Fruit fly (Drosophila melanogaster) whole organism, embryonic: ENCODE measurements around the gene BTBD9.

ENCODE experiments used
- ATbp ChIP-seq: fragments of 200-800 bp; sonication (Bioruptor generic); optimal IDR thresholded peaks from 2 replicates; lab custom pipeline; 2017; ENCODE audit warnings: missing biosample characterization, mild to moderate bottlenecking, missing genetic modification characterization, missing genetic modification reagents
- Atf6 ChIP-seq: fragments of 200-800 bp; sonication (Bioruptor generic); IDR thresholded peaks from 2 replicates; pipeline ENCODE4 v1.3.6; 2022; ENCODE audit warnings: missing biosample characterization, missing genetic modification characterization
- Bgb ChIP-seq: fragments of 200-800 bp; sonication (Bioruptor generic); IDR thresholded peaks from 2 replicates; pipeline ENCODE4 v1.3.6; 2022; ENCODE audit warnings: missing biosample characterization, missing genetic modification characterization; ENCODE audit not compliant: partially characterized antibody
- Blimp-1 ChIP-seq: fragments of 200-800 bp; sonication (Bioruptor generic); optimal IDR thresholded peaks from 3 replicates; lab custom pipeline; 2018; ENCODE audit warnings: missing biosample characterization, missing genetic modification characterization, mild to moderate bottlenecking, moderate library complexity, missing genetic modification reagents
- Bteb2 ChIP-seq: fragments of 200-800 bp; sonication (Bioruptor generic); optimal IDR thresholded peaks from 2 replicates; lab custom pipeline; 2016; ENCODE audit warnings: missing biosample characterization, missing genetic modification characterization
- CG14014 ChIP-seq: fragments of 200-800 bp; sonication (Bioruptor generic); IDR thresholded peaks from 2 replicates; pipeline ENCODE4 v1.3.6; 2022; ENCODE audit warnings: missing biosample characterization, missing genetic modification characterization
- CG14710 ChIP-seq: fragments of 200-800 bp; sonication (Bioruptor generic); optimal IDR thresholded peaks from 3 replicates; lab custom pipeline; 2019; ENCODE audit warnings: missing biosample characterization, mild to moderate bottlenecking, missing genetic modification characterization, moderate library complexity
- CG15011 ChIP-seq: fragments of 200-800 bp; sonication (Bioruptor generic); optimal IDR thresholded peaks from 3 replicates; lab custom pipeline; 2018; ENCODE audit warnings: missing biosample characterization, mild to moderate bottlenecking, missing genetic modification characterization
- CG17385 ChIP-seq: fragments of 200-800 bp; sonication (Bioruptor generic); optimal IDR thresholded peaks from 3 replicates; lab custom pipeline; 2018; ENCODE audit warnings: missing biosample characterization, mild to moderate bottlenecking, missing genetic modification characterization
- CG17802 ChIP-seq: fragments of 200-800 bp; sonication (Bioruptor generic); optimal IDR thresholded peaks from 2 replicates; lab custom pipeline; 2018; ENCODE audit warnings: missing biosample characterization, mild to moderate bottlenecking, missing genetic modification characterization, moderate library complexity
- CG18262 ChIP-seq: fragments of 200-800 bp; optimal IDR thresholded peaks from 3 replicates; lab custom pipeline; 2019; ENCODE audit warnings: missing biosample characterization, mild to moderate bottlenecking, missing genetic modification characterization, moderate library complexity
- CG1832 ChIP-seq: fragments of 200-800 bp; sonication (Bioruptor generic); optimal IDR thresholded peaks from 2 replicates; lab custom pipeline; 2017; ENCODE audit warnings: missing biosample characterization, mild to moderate bottlenecking, missing genetic modification characterization, inconsistent platforms
- CG2116 ChIP-seq: fragments of 200-800 bp; sonication (Bioruptor generic); optimal IDR thresholded peaks from 3 replicates; lab custom pipeline; 2018; ENCODE audit warnings: missing biosample characterization, mild to moderate bottlenecking, missing genetic modification characterization
- CG2678 ChIP-seq: fragments of 200-800 bp; sonication (Bioruptor generic); optimal IDR thresholded peaks from 3 replicates; lab custom pipeline; 2019; ENCODE audit warnings: missing biosample characterization, mild to moderate bottlenecking, missing genetic modification characterization, moderate library complexity
- CG30431 ChIP-seq: fragments of 200-800 bp; sonication (Bioruptor generic); optimal IDR thresholded peaks from 2 replicates; lab custom pipeline; 2017; ENCODE audit warnings: missing biosample characterization, missing genetic modification characterization
- CG3163 ChIP-seq: fragments of 200-800 bp; sonication (Bioruptor generic); optimal IDR thresholded peaks from 3 replicates; lab custom pipeline; 2016; ENCODE audit warnings: missing biosample characterization, missing genetic modification characterization
- CG32767 ChIP-seq: fragments of 200-800 bp; sonication (Bioruptor generic); IDR thresholded peaks from 2 replicates; pipeline ENCODE4 v1.3.6; 2022; ENCODE audit warnings: missing biosample characterization, missing genetic modification characterization
- CG4282 ChIP-seq: fragments of 200-800 bp; sonication (Bioruptor generic); optimal IDR thresholded peaks from 2 replicates; lab custom pipeline; 2016; ENCODE audit warnings: missing biosample characterization, missing genetic modification characterization
- CG6254 ChIP-seq: fragments of 200-800 bp; sonication (Bioruptor generic); optimal IDR thresholded peaks from 3 replicates; lab custom pipeline; 2017; ENCODE audit warnings: mild to moderate bottlenecking, missing biosample characterization, missing genetic modification reagents, missing genetic modification characterization
- CG6813 ChIP-seq: fragments of 200-800 bp; sonication (Bioruptor generic); optimal IDR thresholded peaks from 2 replicates; lab custom pipeline; 2017; ENCODE audit warnings: missing biosample characterization, missing genetic modification characterization, mild to moderate bottlenecking, moderate library complexity, missing genetic modification reagents
- CG7745 ChIP-seq: fragments of 200-800 bp; sonication (Bioruptor generic); optimal IDR thresholded peaks from 2 replicates; lab custom pipeline; 2018; ENCODE audit warnings: missing biosample characterization, mild to moderate bottlenecking, missing genetic modification characterization, moderate library complexity
- CG9727 ChIP-seq: fragments of 200-800 bp; sonication (Bioruptor generic); optimal IDR thresholded peaks from 3 replicates; lab custom pipeline; 2017; ENCODE audit warnings: missing biosample characterization, mild to moderate bottlenecking, missing genetic modification characterization
- D ChIP-seq, 2 experiments: fragments of 200-800 bp in 1 of 2; fragments of >200 bp in 1 of 2; sonication (Bioruptor generic) in 1 of 2; optimal IDR thresholded peaks; 2 replicates in 1 of 2; 3 replicates in 1 of 2; lab custom pipeline; 2017; ENCODE audit warnings: mild to moderate bottlenecking in 1 of 2, missing biosample characterization in 1 of 2, missing genetic modification characterization in 1 of 2, missing genetic modification reagents in 1 of 2
- Dp ChIP-seq: fragments of 200-800 bp; sonication (Bioruptor generic); optimal IDR thresholded peaks from 2 replicates; lab custom pipeline; 2018; ENCODE audit warnings: missing biosample characterization, mild to moderate bottlenecking, missing genetic modification characterization, moderate library complexity
- Fer2 ChIP-seq: fragments of 200-800 bp; sonication (Bioruptor generic); optimal IDR thresholded peaks from 2 replicates; lab custom pipeline; 2018; ENCODE audit warnings: missing biosample characterization, mild to moderate bottlenecking, missing genetic modification characterization, moderate library complexity
- Lpt ChIP-seq: fragments of >200 bp; optimal IDR thresholded peaks from 2 replicates; lab custom pipeline; 2018; ENCODE audit warnings: missing biosample characterization, missing genetic modification characterization
- Myb ChIP-seq: fragments of 200-800 bp; sonication (Bioruptor generic); optimal IDR thresholded peaks from 2 replicates; lab custom pipeline; 2016; ENCODE audit warnings: missing biosample characterization, missing genetic modification characterization
- Rfx ChIP-seq: fragments of 200-800 bp; sonication (Bioruptor generic); IDR thresholded peaks from 2 replicates; pipeline ENCODE4 v1.3.6; 2022; ENCODE audit warnings: missing biosample characterization, missing genetic modification characterization
- Sox102F ChIP-seq: fragments of 200-800 bp; sonication (Bioruptor generic); optimal IDR thresholded peaks from 2 replicates; lab custom pipeline; 2018; ENCODE audit warnings: missing biosample characterization, mild to moderate bottlenecking, missing genetic modification characterization, moderate library complexity
- Taf1 ChIP-seq: fragments of 200-800 bp; sonication (Bioruptor generic); IDR thresholded peaks from 2 replicates; pipeline ENCODE4 v1.3.6; 2022; ENCODE audit warnings: missing biosample characterization, missing genetic modification characterization
- ato ChIP-seq: fragments of 200-800 bp; sonication (Bioruptor generic); IDR thresholded peaks from 2 replicates; pipeline ENCODE4 v1.3.6; 2022; ENCODE audit warnings: missing biosample characterization, missing genetic modification characterization; ENCODE audit not compliant: partially characterized antibody
- bcd ChIP-seq: fragments of 200-800 bp; sonication (Bioruptor generic); optimal IDR thresholded peaks from 2 replicates; lab custom pipeline; 2017; ENCODE audit warnings: missing biosample characterization, mild to moderate bottlenecking, missing genetic modification characterization
- crol ChIP-seq: fragments of 200-800 bp; sonication (Bioruptor generic); IDR thresholded peaks from 2 replicates; pipeline ENCODE4 v1.3.6; 2022; ENCODE audit warnings: missing biosample characterization, missing genetic modification characterization
- dati ChIP-seq: fragments of 200-800 bp; sonication (Bioruptor generic); IDR thresholded peaks from 2 replicates; pipeline ENCODE4 v1.3.6; 2022; ENCODE audit warnings: missing biosample characterization, missing genetic modification characterization
- dm ChIP-seq: fragments of 200-800 bp; sonication (Bioruptor generic); optimal IDR thresholded peaks from 3 replicates; lab custom pipeline; 2016; ENCODE audit warnings: missing biosample characterization, missing genetic modification characterization
- dmrt11E ChIP-seq: fragments of 200-800 bp; sonication (Bioruptor generic); optimal IDR thresholded peaks from 3 replicates; lab custom pipeline; 2018; ENCODE audit warnings: missing biosample characterization, mild to moderate bottlenecking, missing genetic modification characterization, moderate library complexity
- dysf ChIP-seq: fragments of 200-800 bp; sonication (Bioruptor generic); IDR thresholded peaks from 3 replicates; pipeline ENCODE4 v1.3.6; 2022; ENCODE audit warnings: missing biosample characterization, missing genetic modification characterization
- grn ChIP-seq: fragments of 200-800 bp; sonication (Bioruptor generic); optimal IDR thresholded peaks from 3 replicates; lab custom pipeline; 2017; ENCODE audit warnings: missing biosample characterization, missing genetic modification characterization
- inv ChIP-seq: fragments of 200-800 bp; sonication (Bioruptor generic); IDR thresholded peaks from 2 replicates; pipeline ENCODE4 v1.3.6; 2022; ENCODE audit warnings: missing biosample characterization, missing genetic modification characterization; ENCODE audit not compliant: partially characterized antibody
- onecut ChIP-seq: fragments of 200-800 bp; sonication (Bioruptor generic); IDR thresholded peaks from 2 replicates; pipeline ENCODE4 v1.3.6; 2022; ENCODE audit warnings: missing biosample characterization, missing genetic modification characterization
- org-1 ChIP-seq: fragments of 200-800 bp; sonication (Bioruptor generic); optimal IDR thresholded peaks from 2 replicates; lab custom pipeline; 2017; ENCODE audit warnings: missing biosample characterization, missing genetic modification characterization
- otp ChIP-seq: fragments of 200-800 bp; sonication (Bioruptor generic); IDR thresholded peaks from 3 replicates; pipeline ENCODE4, ENCODE4 v1.3.6; 2022; ENCODE audit warnings: missing biosample characterization, missing genetic modification characterization
- phol ChIP-seq: fragments of 200-800 bp; sonication (Bioruptor generic); optimal IDR thresholded peaks from 3 replicates; lab custom pipeline; 2018; ENCODE audit warnings: missing biosample characterization, mild to moderate bottlenecking, missing genetic modification characterization, moderate library complexity
- pum ChIP-seq: fragments of 200-800 bp; sonication (Bioruptor generic); optimal IDR thresholded peaks from 2 replicates; lab custom pipeline; 2016; ENCODE audit warnings: missing biosample characterization, missing genetic modification characterization
- pzg ChIP-seq: fragments of 200-800 bp; sonication (Bioruptor generic); optimal IDR thresholded peaks from 3 replicates; lab custom pipeline; 2018; ENCODE audit warnings: missing biosample characterization, mild to moderate bottlenecking, missing genetic modification characterization, moderate library complexity
- sens ChIP-seq: fragments of 200-800 bp; sonication (Bioruptor generic); peaks from one replicate; lab custom pipeline; 2016; ENCODE audit warnings: missing biosample characterization, missing genetic modification characterization
- slbo ChIP-seq: fragments of 200-800 bp; sonication (Bioruptor generic); IDR thresholded peaks from 2 replicates; pipeline ENCODE4 v1.3.6; 2022; ENCODE audit warnings: missing biosample characterization, missing genetic modification characterization
- tin ChIP-seq: fragments of 200-800 bp; sonication (Bioruptor generic); optimal IDR thresholded peaks from 3 replicates; lab custom pipeline; 2016; ENCODE audit warnings: missing biosample characterization, missing genetic modification characterization
- zf30C ChIP-seq: fragments of 200-800 bp; sonication (Bioruptor generic); optimal IDR thresholded peaks from 3 replicates; lab custom pipeline; 2018; ENCODE audit warnings: missing biosample characterization, mild to moderate bottlenecking, missing genetic modification characterization
- zfh2 ChIP-seq: fragments of 200-800 bp; sonication (Bioruptor generic); optimal IDR thresholded peaks from 2 replicates; lab custom pipeline; 2016; ENCODE audit warnings: missing biosample characterization, missing genetic modification characterization

BTBD9 gene

dm6 chrX:10814832-10815372 lies 46.6 kb downstream of the BTBD9 start (continued):
- TF ChIP-seq Myb = no peak
- TF ChIP-seq dati (GFP tag; lab: Robert Waterston, UW) = no peak
- no peak for TF ChIP-seq zfh2
- TF ChIP-seq Blimp-1 = no peak
- TF ChIP-seq grn = no peak
- TF ChIP-seq Bteb2 = no peak
- peak; percentile 84 for TF ChIP-seq CG6254 (GFP tag; lab: Kevin White, UChicago)
- no peak for TF ChIP-seq CG9727
- no peak for TF ChIP-seq CG1832 (GFP tag; lab: Kevin White, UChicago)
- TF ChIP-seq Dp (GFP tag; lab: Kevin White, UChicago) = no peak
- TF ChIP-seq Bgb (GFP tag; lab: Robert Waterston, UW) = no peak
- TF ChIP-seq CG30431 (GFP tag; lab: Kevin White, UChicago) = no peak
- TF ChIP-seq pzg = no peak
- TF ChIP-seq Lpt (GFP tag; lab: Kevin White, UChicago) = no peak
- TF ChIP-seq ATbp (GFP tag; lab: Kevin White, UChicago) = peak; percentile 32
- TF ChIP-seq Fer2 (tag; lab: Kevin White, UChicago) = no peak
- TF ChIP-seq pum (GFP tag; lab: Kevin White, UChicago) = no peak
- no peak for TF ChIP-seq onecut (GFP tag; lab: Robert Waterston, UW)
- TF ChIP-seq CG14014 (GFP tag; lab: Robert Waterston, UW) = peak; percentile 15; the same call in 1 of the 2 replicates
- TF ChIP-seq CG3163 = no peak
- TF ChIP-seq inv (GFP tag; lab: Robert Waterston, UW) = no peak
- TF ChIP-seq CG7745 = no peak
- no peak for TF ChIP-seq org-1 (GFP tag; lab: Kevin White, UChicago)
- TF ChIP-seq dmrt11E = no peak
- TF ChIP-seq CG17385 (GFP tag; lab: Kevin White, UChicago) = peak; percentile 75
- TF ChIP-seq CG17802 (tag; lab: Kevin White, UChicago) = no peak
- TF ChIP-seq dm (GFP tag; lab: Kevin White, UChicago) = no peak
- peak; percentile 27; the same call in 1 of the 2 replicates for TF ChIP-seq slbo (GFP tag; lab: Robert Waterston, UW)
- peak; percentile 95 for TF ChIP-seq crol (GFP tag; lab: Robert Waterston, UW)
- TF ChIP-seq CG18262 (tag; lab: Kevin White, UChicago) = no peak
- TF ChIP-seq CG6813 (GFP tag; lab: Kevin White, UChicago) = no peak
- TF ChIP-seq otp (GFP tag; lab: Robert Waterston, UW) = no peak
- no peak for TF ChIP-seq Rfx
- TF ChIP-seq CG2116 (GFP tag; lab: Kevin White, UChicago) = no peak
- TF ChIP-seq tin = no peak
- peak; percentile 78 for TF ChIP-seq zf30C
- no peak for TF ChIP-seq Taf1 (GFP tag; lab: Robert Waterston, UW)
- no peak for TF ChIP-seq CG32767
- 0 out of 3 replicates have a peak, but pooled peaks have one; percentile 17 for TF ChIP-seq dysf
- no peak for TF ChIP-seq D (optimal IDR thresholded peaks at IDR 0.05; lab: Kevin White, UChicago)
- TF ChIP-seq D (GFP tag; optimal IDR thresholded peaks at IDR 0.05; lab: Kevin White, UChicago) = no peak
- no peak for TF ChIP-seq Sox102F (GFP tag; lab: Kevin White, UChicago)
- TF ChIP-seq Atf6 (GFP tag; lab: Robert Waterston, UW) = 0 out of 2 replicates have a peak, but pooled peaks have one; percentile 6
- TF ChIP-seq ato (GFP tag; lab: Robert Waterston, UW) = no peak
- no peak for TF ChIP-seq CG2678 (tag; lab: Kevin White, UChicago)
- no peak for TF ChIP-seq CG4282 (GFP tag; lab: Kevin White, UChicago)
- peak; percentile 6 for TF ChIP-seq bcd (GFP tag; lab: Kevin White, UChicago)
- TF ChIP-seq CG15011 = no peak
- no peak for TF ChIP-seq sens
- TF ChIP-seq phol (tag; lab: Kevin White, UChicago) = no peak
- no peak for TF ChIP-seq CG14710 (tag; lab: Kevin White, UChicago)
